Worm (Caenorhabditis elegans) whole organism, L3 larva: ENCODE results near the gene pxd-1.

Experiments
- R02D3.7 ChIP-seq: fragments of 150-350 bp; optimal IDR thresholded peaks from 2 replicates; lab custom pipeline; 2014; ENCODE audit warnings: missing biosample characterization, missing genetic modification characterization
- ZK546.5 ChIP-seq: sonication (generic microtip); optimal IDR thresholded peaks from 2 replicates; lab custom pipeline; 2017; ENCODE audit warnings: missing biosample characterization, missing genetic modification characterization
- aly-2 ChIP-seq: fragments of 150-350 bp; optimal IDR thresholded peaks from 2 replicates; lab custom pipeline; 2014; ENCODE audit warnings: missing biosample characterization, missing genetic modification characterization
- ama-1 ChIP-seq: fragments of 150-350 bp; optimal IDR thresholded peaks from 2 replicates; lab custom pipeline; 2018
- ceh-16 ChIP-seq: sonication (generic microtip); optimal IDR thresholded peaks from 2 replicates; lab custom pipeline; 2017; ENCODE audit warnings: missing biosample characterization, missing genetic modification characterization
- ceh-28 ChIP-seq: fragments of 150-350 bp; optimal IDR thresholded peaks from 2 replicates; lab custom pipeline; 2014; ENCODE audit warnings: missing biosample characterization, missing genetic modification reagents, missing genetic modification characterization
- ceh-82 ChIP-seq: fragments of 150-350 bp; optimal IDR thresholded peaks from 2 replicates; lab custom pipeline; 2014; ENCODE audit warnings: missing biosample characterization, missing genetic modification characterization
- ceh-9 ChIP-seq: sonication (generic microtip); optimal IDR thresholded peaks from 2 replicates; lab custom pipeline; 2018; ENCODE audit warnings: missing biosample characterization, missing genetic modification characterization
- daf-12 ChIP-seq: fragments of 150-350 bp; optimal IDR thresholded peaks from 2 replicates; lab custom pipeline; 2014; ENCODE audit warnings: missing biosample characterization, missing genetic modification reagents, missing genetic modification characterization
- egl-27 ChIP-seq: sonication (generic microtip); optimal IDR thresholded peaks from 4 replicates; lab custom pipeline; 2017; ENCODE audit warnings: missing biosample characterization, missing genetic modification reagents, missing genetic modification characterization
- egl-5 ChIP-seq: fragments of 150-350 bp; optimal IDR thresholded peaks from 2 replicates; lab custom pipeline; 2017; ENCODE audit warnings: missing biosample characterization, missing genetic modification reagents, missing genetic modification characterization, inconsistent platforms
- elt-1 ChIP-seq: fragments of 150-350 bp; optimal IDR thresholded peaks from 2 replicates; lab custom pipeline; 2014; ENCODE audit warnings: missing biosample characterization, missing genetic modification characterization
- elt-2 ChIP-seq: sonication (generic microtip); optimal IDR thresholded peaks from 2 replicates; lab custom pipeline; 2016; ENCODE audit warnings: missing genetic modification reagents, mild to moderate bottlenecking, missing genetic modification characterization, missing compliant biosample characterization
- elt-3 ChIP-seq, 3 experiments: fragments of 150-350 bp in 1 of 3; sonication (generic microtip) in 2 of 3; optimal IDR thresholded peaks; 2 replicates in 2 of 3; 4 replicates in 1 of 3; lab custom pipeline; 2014 to 2017; ENCODE audit warnings: missing biosample characterization in 3 of 3, missing genetic modification characterization in 3 of 3
- eor-1 ChIP-seq, 2 experiments: fragments of 150-350 bp; optimal IDR thresholded peaks; 2 replicates each; lab custom pipeline; 2014 to 2018; ENCODE audit warnings: missing biosample characterization in 2 of 2, missing genetic modification characterization in 2 of 2
- fkh-10 ChIP-seq: sonication (generic microtip); optimal IDR thresholded peaks from 2 replicates; lab custom pipeline; 2017; ENCODE audit warnings: missing biosample characterization, missing genetic modification reagents, missing genetic modification characterization
- fkh-2 ChIP-seq: fragments of 150-350 bp; optimal IDR thresholded peaks from 2 replicates; lab custom pipeline; 2014; ENCODE audit warnings: missing biosample characterization, missing genetic modification reagents, missing genetic modification characterization
- fos-1 ChIP-seq: fragments of 150-350 bp; optimal IDR thresholded peaks from 2 replicates; lab custom pipeline; 2014; ENCODE audit warnings: missing biosample characterization, missing genetic modification characterization
- hmg-11 ChIP-seq: sonication (generic microtip); optimal IDR thresholded peaks from 2 replicates; lab custom pipeline; 2016; ENCODE audit warnings: missing genetic modification characterization, missing compliant biosample characterization
- jun-1 ChIP-seq: fragments of 150-350 bp; optimal IDR thresholded peaks from 2 replicates; lab custom pipeline; 2014; ENCODE audit warnings: missing biosample characterization, missing genetic modification reagents, missing genetic modification characterization
- lin-15B ChIP-seq: fragments of 150-350 bp; optimal IDR thresholded peaks from 2 replicates; lab custom pipeline; 2014; ENCODE audit warnings: missing biosample characterization, missing genetic modification characterization
- lin-39 ChIP-seq: fragments of 150-350 bp; optimal IDR thresholded peaks from 2 replicates; lab custom pipeline; 2018; ENCODE audit warnings: missing biosample characterization, missing genetic modification reagents, missing genetic modification characterization
- lsy-12 ChIP-seq: sonication (generic microtip); optimal IDR thresholded peaks from 2 replicates; lab custom pipeline; 2016; ENCODE audit warnings: mild to moderate bottlenecking, missing genetic modification characterization, missing compliant biosample characterization
- mdl-1 ChIP-seq: fragments of 150-350 bp; optimal IDR thresholded peaks from 2 replicates; lab custom pipeline; 2014; ENCODE audit warnings: missing biosample characterization, missing genetic modification characterization
- mml-1 ChIP-seq: fragments of 150-350 bp; sonication (generic microtip); optimal IDR thresholded peaks from 3 replicates; lab custom pipeline; 2014; ENCODE audit warnings: missing biosample characterization, missing genetic modification characterization
- nfya-1 ChIP-seq: sonication (generic microtip); optimal IDR thresholded peaks from 2 replicates; lab custom pipeline; 2017; ENCODE audit warnings: missing genetic modification characterization, mild to moderate bottlenecking, missing compliant biosample characterization, antibody characterized with exemption, moderate library complexity; ENCODE audit not compliant: insufficient read depth
- nhr-11 ChIP-seq: fragments of 150-350 bp; optimal IDR thresholded peaks from 2 replicates; lab custom pipeline; 2014; ENCODE audit warnings: missing biosample characterization, missing genetic modification characterization
- nhr-12 ChIP-seq: fragments of 150-350 bp; optimal IDR thresholded peaks from 2 replicates; lab custom pipeline; 2014; ENCODE audit warnings: missing biosample characterization, missing genetic modification characterization
- nhr-23 ChIP-seq: fragments of 150-350 bp; optimal IDR thresholded peaks from 2 replicates; lab custom pipeline; 2014; ENCODE audit warnings: missing biosample characterization, missing genetic modification reagents, missing genetic modification characterization
- nhr-237 ChIP-seq: fragments of 150-350 bp; optimal IDR thresholded peaks from 2 replicates; lab custom pipeline; 2014; ENCODE audit warnings: missing biosample characterization, missing genetic modification characterization
- nhr-25 ChIP-seq: sonication (generic microtip); optimal IDR thresholded peaks from 2 replicates; lab custom pipeline; 2017; ENCODE audit warnings: missing biosample characterization, missing genetic modification characterization
- nhr-28 ChIP-seq: fragments of 150-350 bp; optimal IDR thresholded peaks from 2 replicates; lab custom pipeline; 2014; ENCODE audit warnings: missing biosample characterization, missing genetic modification characterization
- nhr-43 ChIP-seq: sonication (generic microtip); optimal IDR thresholded peaks from 2 replicates; lab custom pipeline; 2016; ENCODE audit warnings: mild to moderate bottlenecking, missing genetic modification characterization, missing compliant biosample characterization; ENCODE audit not compliant: poor library complexity, severe bottlenecking
- nhr-67 ChIP-seq: fragments of 150-350 bp; optimal IDR thresholded peaks from 2 replicates; lab custom pipeline; 2014; ENCODE audit warnings: missing biosample characterization, missing genetic modification characterization
- nhr-76 ChIP-seq: fragments of 150-350 bp; sonication (generic microtip); optimal IDR thresholded peaks from 5 replicates; lab custom pipeline; 2014; ENCODE audit warnings: missing biosample characterization, missing genetic modification characterization
- nhr-77 ChIP-seq: fragments of 150-350 bp; optimal IDR thresholded peaks from 2 replicates; lab custom pipeline; 2014; ENCODE audit warnings: missing biosample characterization, missing genetic modification characterization
- pha-4 ChIP-seq: fragments of 150-350 bp; optimal IDR thresholded peaks from 2 replicates; lab custom pipeline; 2014; ENCODE audit warnings: missing biosample characterization, missing genetic modification reagents, missing genetic modification characterization
- pqm-1 ChIP-seq: fragments of 150-350 bp; optimal IDR thresholded peaks from 2 replicates; lab custom pipeline; 2017; ENCODE audit warnings: missing biosample characterization, missing genetic modification characterization, inconsistent platforms
- sea-2 ChIP-seq: fragments of 150-350 bp; sonication (generic microtip); optimal IDR thresholded peaks from 4 replicates; lab custom pipeline; 2014; ENCODE audit warnings: missing biosample characterization, missing genetic modification reagents, missing genetic modification characterization
- skn-1 ChIP-seq: fragments of 150-350 bp; optimal IDR thresholded peaks from 2 replicates; lab custom pipeline; 2014; ENCODE audit warnings: missing biosample characterization, missing genetic modification characterization
- snpc-4 ChIP-seq: fragments of 150-350 bp; optimal IDR thresholded peaks from 2 replicates; lab custom pipeline; 2014; ENCODE audit warnings: missing biosample characterization, missing genetic modification characterization
- tbx-2 ChIP-seq: sonication (generic microtip); optimal IDR thresholded peaks from 2 replicates; lab custom pipeline; 2016; ENCODE audit warnings: mild to moderate bottlenecking, missing genetic modification characterization, missing compliant biosample characterization
- unc-39 ChIP-seq: sonication (generic microtip); optimal IDR thresholded peaks from 4 replicates; lab custom pipeline; 2017; ENCODE audit warnings: missing biosample characterization, missing genetic modification characterization
- unc-62 ChIP-seq: fragments of 150-350 bp; sonication (generic microtip); optimal IDR thresholded peaks from 4 replicates; lab custom pipeline; 2014; ENCODE audit warnings: missing biosample characterization, missing genetic modification reagents, missing genetic modification characterization
- zag-1 ChIP-seq: fragments of 150-350 bp; optimal IDR thresholded peaks from 2 replicates; lab custom pipeline; 2014; ENCODE audit warnings: missing biosample characterization, missing genetic modification characterization
- ztf-11 ChIP-seq: fragments of 150-350 bp; optimal IDR thresholded peaks from 2 replicates; lab custom pipeline; 2014; ENCODE audit warnings: missing biosample characterization, missing genetic modification characterization
- ztf-4 ChIP-seq: fragments of 150-350 bp; optimal IDR thresholded peaks from 2 replicates; lab custom pipeline; 2014; ENCODE audit warnings: missing biosample characterization, missing genetic modification characterization

The pxd-1 gene

ce11 chrIII:3994457-3994856 is 11.5 kb upstream of the pxd-1 start:
- TF ChIP-seq egl-5 (tag; lab: Kevin White, UChicago) (peak; percentile 29), lsy-12 (tag; lab: Kevin White, UChicago) (no peak)

- TF ChIP-seq ama-1 (lab: Kevin White, UChicago) (peak; percentile 61), nhr-237 (tag; lab: Kevin White, UChicago) (no peak), elt-1 (no peak), jun-1 (tag; lab: Kevin White, UChicago) (peak; percentile 82), fos-1 (tag; lab: Kevin White, UChicago) (no peak), fkh-2 (no peak), unc-62 (no peak), nhr-25 (peak; percentile 66), elt-2 (tag; lab: Kevin White, UChicago) (peak; percentile 90), ztf-4 (tag; lab: Kevin White, UChicago) (no peak), mdl-1 (tag; lab: Kevin White, UChicago) (no peak), nhr-12 (tag; lab: Kevin White, UChicago) (no peak), ztf-11 (tag; lab: Kevin White, UChicago) (no peak), nhr-67 (no peak), tbx-2 (tag; lab: Kevin White, UChicago) (peak; percentile 65), zag-1 (tag; lab: Kevin White, UChicago) (no peak), aly-2 (no peak), nfya-1 (peak; percentile 85), nhr-11 (tag; lab: Kevin White, UChicago) (no peak), pha-4 (tag; lab: Kevin White, UChicago) (peak; percentile 96), egl-27 (no peak), nhr-77 (tag; lab: Kevin White, UChicago) (peak; percentile 52), mml-1 (tag; lab: Kevin White, UChicago) (no peak), hmg-11 (tag; lab: Kevin White, UChicago) (peak; percentile 88), egl-5 (tag; lab: Kevin White, UChicago) (peak; percentile 19), ceh-82 (no peak), unc-39 (tag; lab: Kevin White, UChicago) (no peak), daf-12 (tag; lab: Kevin White, UChicago) (no peak), nhr-76 (tag; lab: Kevin White, UChicago) (no peak), R02D3.7 (tag; lab: Kevin White, UChicago) (peak; percentile 68), pqm-1 (peak; percentile 95), ZK546.5 (no peak), ceh-28 (tag; lab: Kevin White, UChicago) (peak; percentile 45), lsy-12 (tag; lab: Kevin White, UChicago) (peak; percentile 83), lin-15B (tag; lab: Kevin White, UChicago) (peak; percentile 78), snpc-4 (tag; lab: Kevin White, UChicago) (peak; percentile 82), lin-39 (tag; lab: Kevin White, UChicago) (peak; percentile 68), elt-3 (tag; optimal IDR thresholded peaks at IDR 0.05; lab: Kevin White, UChicago) (no peak), nhr-28 (tag; lab: Kevin White, UChicago) (no peak), sea-2 (GFP tag; lab: Kevin White, UChicago) (peak; percentile 21), ceh-9 (tag; lab: Kevin White, UChicago) (no peak), fkh-10 (GFP tag; lab: Kevin White, UChicago) (no peak), nhr-43 (peak; percentile 54), skn-1 (tag; lab: Kevin White, UChicago) (peak; percentile 76), ceh-16 (tag; lab: Kevin White, UChicago) (no peak), nhr-23 (tag; lab: Kevin White, UChicago) (peak; percentile 84), eor-1 (tag; optimal IDR thresholded peaks at IDR 0.05; lab: Kevin White, UChicago) (no peak)
These were observed 1.8 kb upstream of the pxd-1 start, which contains the start of gene tif-1A for ce11 chrIII:4004064-4004580. TSS of gene tif-1A (minus strand) at chrIII:4004114.
